Worm (Caenorhabditis elegans): ENCODE results near the gene K10H10.10.

Gene K10H10.10

DNA sequence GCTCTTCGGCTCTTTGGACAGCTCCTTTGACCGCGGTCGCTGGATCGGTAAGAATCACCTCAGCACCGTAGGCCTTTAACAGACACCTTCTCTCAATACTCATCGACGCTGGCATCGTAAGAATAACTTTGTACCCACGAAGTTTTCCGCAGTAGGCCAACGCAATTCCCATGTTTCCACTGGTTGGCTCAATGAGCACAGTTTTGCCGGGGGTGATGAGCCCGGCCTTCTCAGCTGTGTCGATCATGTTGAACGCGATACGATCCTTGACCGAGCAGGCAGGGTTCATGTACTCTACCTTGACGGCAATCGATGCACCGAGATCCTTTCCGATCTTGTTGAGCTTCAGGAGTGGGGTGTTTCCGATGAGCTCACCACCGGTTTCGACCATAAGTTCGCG lies 13.6 kb upstream of the K10H10.10 start:
- TF ChIP-seq snpc-4 (tag; optimal IDR thresholded peaks at IDR 0.05) (no peak), mbf-1 (tag; optimal IDR thresholded peaks at IDR 0.05) (no peak), lin-39 (tag; optimal IDR thresholded peaks at IDR 0.05) (no peak), lin-11 (tag; optimal IDR thresholded peaks at IDR 0.05) (no peak), unc-39 (tag; optimal IDR thresholded peaks at IDR 0.05) (no peak), nhr-6 (tag; optimal IDR thresholded peaks at IDR 0.05) (no peak), egl-27 (tag; optimal IDR thresholded peaks at IDR 0.05) (no peak), nhr-237 (tag; optimal IDR thresholded peaks at IDR 0.05) (no peak)

DNA sequence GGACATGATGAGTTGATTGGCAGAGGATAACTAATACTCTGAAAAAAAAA lies 13.3 kb upstream of the K10H10.10 start, which contains the start of gene cysl-2:
Gene cysl-2, minus strand, starts transcription at position 38 of the 50 bp plus-strand sequence.
- no peak for TF ChIP-seq lin-39 (tag; optimal IDR thresholded peaks at IDR 0.05)
- no peak for TF ChIP-seq nhr-11 (tag; optimal IDR thresholded peaks at IDR 0.05)
- no peak for TF ChIP-seq elt-3 (tag; optimal IDR thresholded peaks at IDR 0.05)
- TF ChIP-seq ama-1 (optimal IDR thresholded peaks at IDR 0.05): peak; percentile 61
- no peak for TF ChIP-seq Y55F3AM.14 (GFP tag; optimal IDR thresholded peaks at IDR 0.05)

DNA sequence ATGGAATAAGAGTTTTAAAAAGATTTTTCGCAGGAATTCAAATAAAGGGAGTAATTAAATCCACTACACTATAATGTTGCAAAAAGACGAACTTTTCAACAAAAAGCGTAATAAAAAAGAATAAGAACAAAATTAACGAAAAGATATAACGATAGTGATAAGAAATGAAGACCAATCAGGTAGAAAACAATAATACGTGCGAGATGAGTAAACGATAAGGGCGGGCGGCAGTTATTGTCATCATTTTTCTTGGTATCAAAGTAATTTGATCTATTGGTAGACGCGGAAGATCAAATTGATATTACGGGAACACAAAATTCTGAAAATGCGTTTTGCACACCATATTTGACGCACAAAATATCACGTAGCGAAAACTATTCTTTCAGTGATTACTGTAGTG lies 13.1 kb upstream of the K10H10.10 start:
- no peak for TF ChIP-seq ZK546.5 (tag; optimal IDR thresholded peaks at IDR 0.05)
- TF ChIP-seq sem-4 (tag; optimal IDR thresholded peaks at IDR 0.05): no peak
- no peak for TF ChIP-seq lsy-2 (tag; optimal IDR thresholded peaks at IDR 0.05)
- no peak for TF ChIP-seq gmeb-1 (tag; optimal IDR thresholded peaks at IDR 0.05)
- TF ChIP-seq ama-1 (optimal IDR thresholded peaks at IDR 0.05): no peak
- TF ChIP-seq unc-39 (tag; optimal IDR thresholded peaks at IDR 0.05): no peak
- TF ChIP-seq lin-11 (tag; optimal IDR thresholded peaks at IDR 0.05): no peak
- TF ChIP-seq nhr-129 (tag; optimal IDR thresholded peaks at IDR 0.05): no peak
- no peak for TF ChIP-seq egl-27 (tag; optimal IDR thresholded peaks at IDR 0.05)
- TF ChIP-seq ztf-11 (tag; optimal IDR thresholded peaks at IDR 0.05): no peak
- TF ChIP-seq nhr-237 (tag; optimal IDR thresholded peaks at IDR 0.05): no peak
- TF ChIP-seq sma-9 (GFP tag; optimal IDR thresholded peaks at IDR 0.05): peak; percentile 30
- no peak for TF ChIP-seq sma-9 (tag; optimal IDR thresholded peaks at IDR 0.05)
- TF ChIP-seq ceh-82 (tag; optimal IDR thresholded peaks at IDR 0.05): no peak
- peak; percentile 55 for TF ChIP-seq fos-1 (tag; optimal IDR thresholded peaks at IDR 0.05)
- TF ChIP-seq mbf-1 (tag; optimal IDR thresholded peaks at IDR 0.05): no peak
- no peak for TF ChIP-seq nhr-21 (tag; optimal IDR thresholded peaks at IDR 0.05)
- TF ChIP-seq nhr-6 (tag; optimal IDR thresholded peaks at IDR 0.05): no peak
- no peak for TF ChIP-seq mab-5 (tag; optimal IDR thresholded peaks at IDR 0.05)
- peak; percentile 12 for TF ChIP-seq blmp-1 (tag; optimal IDR thresholded peaks at IDR 0.05; ENCODE audit: insufficient read depth)
- peak; percentile 92 for TF ChIP-seq skn-1 (tag; optimal IDR thresholded peaks at IDR 0.05)

DNA sequence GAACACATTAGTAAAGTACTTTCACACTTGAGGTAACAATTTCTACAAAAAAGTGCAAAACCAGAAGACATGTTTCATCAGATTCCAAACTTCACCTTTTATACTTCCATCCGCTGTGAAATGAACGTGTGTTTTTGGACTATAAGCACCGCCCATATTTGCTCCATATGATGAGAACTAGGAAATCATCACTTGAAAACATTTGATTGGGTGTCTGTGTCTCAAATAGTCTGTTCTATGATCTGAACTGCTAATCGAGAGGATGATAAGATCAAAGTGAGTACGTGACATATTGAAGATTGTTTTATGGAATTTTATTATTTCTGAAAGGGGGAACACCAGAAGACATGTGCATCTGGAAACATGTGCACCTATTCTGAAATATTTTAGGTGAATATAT lies 12.2 kb upstream of the K10H10.10 start:
- TF ChIP-seq nhr-21 (tag; optimal IDR thresholded peaks at IDR 0.05) (peak; percentile 55), lin-13 (GFP tag; optimal IDR thresholded peaks at IDR 0.05) (no peak), nhr-77 (tag; optimal IDR thresholded peaks at IDR 0.05) (peak; percentile 35), blmp-1 (tag; optimal IDR thresholded peaks at IDR 0.05; ENCODE audit: insufficient read depth) (peak; percentile 54), sma-9 (GFP tag; optimal IDR thresholded peaks at IDR 0.05) (peak; percentile 87), sma-9 (tag; optimal IDR thresholded peaks at IDR 0.05) (no peak), nhr-129 (tag; optimal IDR thresholded peaks at IDR 0.05) (peak; percentile 43), fos-1 (tag; optimal IDR thresholded peaks at IDR 0.05) (peak; percentile 1), nhr-25 (tag; optimal IDR thresholded peaks at IDR 0.05) (peak; percentile 12), crh-2 (tag; optimal IDR thresholded peaks at IDR 0.05) (peak; percentile 42), nhr-6 (tag; optimal IDR thresholded peaks at IDR 0.05) (no peak)

DNA sequence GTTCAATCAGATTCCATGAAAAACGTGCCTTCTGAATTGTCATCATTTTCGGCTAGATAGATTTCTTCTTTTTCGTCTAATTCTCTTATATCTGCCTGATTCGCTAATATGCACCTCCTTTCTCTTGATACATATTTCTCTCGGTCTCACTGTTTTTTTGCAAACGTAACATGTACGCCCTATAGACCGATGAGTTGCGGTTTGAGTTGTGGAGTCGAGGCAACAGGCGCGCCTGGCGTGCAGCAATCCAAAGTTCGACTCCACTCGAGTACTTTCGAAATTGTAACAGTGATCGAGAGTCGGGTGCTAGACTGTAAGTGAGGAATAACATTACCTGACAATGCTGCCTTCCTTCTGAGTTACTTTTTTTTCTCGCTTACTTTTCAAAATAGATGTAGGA lies 10.8 kb upstream of the K10H10.10 start:
- TF ChIP-seq nhr-10 (tag; optimal IDR thresholded peaks at IDR 0.05): no peak
- peak; percentile 86 for TF ChIP-seq nhr-129 (tag; optimal IDR thresholded peaks at IDR 0.05)
- peak; percentile 84 for TF ChIP-seq nhr-77 (tag; optimal IDR thresholded peaks at IDR 0.05)
- peak; percentile 53 for TF ChIP-seq nhr-23 (tag; optimal IDR thresholded peaks at IDR 0.05)
- peak; percentile 78 for TF ChIP-seq sma-9 (GFP tag; optimal IDR thresholded peaks at IDR 0.05)
- TF ChIP-seq sma-9 (tag; optimal IDR thresholded peaks at IDR 0.05): no peak
- TF ChIP-seq alr-1 (tag; optimal IDR thresholded peaks at IDR 0.05): no peak
- TF ChIP-seq ama-1 (optimal IDR thresholded peaks at IDR 0.05): no peak
- no peak for TF ChIP-seq ceh-82 (tag; optimal IDR thresholded peaks at IDR 0.05)
- TF ChIP-seq snpc-4 (tag; optimal IDR thresholded peaks at IDR 0.05): peak; percentile 81
- TF ChIP-seq nhr-25 (tag; optimal IDR thresholded peaks at IDR 0.05): peak; percentile 64
- no peak for TF ChIP-seq nhr-12 (tag; optimal IDR thresholded peaks at IDR 0.05)
- no peak for TF ChIP-seq R02D3.7 (tag; optimal IDR thresholded peaks at IDR 0.05)
- TF ChIP-seq elt-1 (tag; optimal IDR thresholded peaks at IDR 0.05): no peak
- no peak for TF ChIP-seq elt-3 (tag; optimal IDR thresholded peaks at IDR 0.05)
- peak in 1 of 2 experiments; percentile 60 for TF ChIP-seq mdl-1 (tag; optimal IDR thresholded peaks at IDR 0.05)
- peak; percentile 54 for TF ChIP-seq egl-27 (tag; optimal IDR thresholded peaks at IDR 0.05)
- peak; percentile 21 for TF ChIP-seq mbf-1 (tag; optimal IDR thresholded peaks at IDR 0.05)
- no peak for TF ChIP-seq sem-4 (tag; optimal IDR thresholded peaks at IDR 0.05)
- peak; percentile 65 for TF ChIP-seq ztf-4 (tag; optimal IDR thresholded peaks at IDR 0.05)
- no peak for TF ChIP-seq ztf-1 (GFP tag; conservative IDR thresholded peaks at IDR 0.05)
- TF ChIP-seq fos-1 (tag; optimal IDR thresholded peaks at IDR 0.05): peak; percentile 74
- TF ChIP-seq aly-2 (tag; optimal IDR thresholded peaks at IDR 0.05): no peak
- no peak for TF ChIP-seq nhr-11 (tag; optimal IDR thresholded peaks at IDR 0.05)
- TF ChIP-seq unc-39 (tag; optimal IDR thresholded peaks at IDR 0.05): no peak
- no peak for TF ChIP-seq ztf-11 (tag; optimal IDR thresholded peaks at IDR 0.05)
- peak; percentile 54 for TF ChIP-seq blmp-1 (tag; optimal IDR thresholded peaks at IDR 0.05; ENCODE audit: insufficient read depth)
- TF ChIP-seq mab-5 (tag; optimal IDR thresholded peaks at IDR 0.05): no peak
- peak; percentile 62 to 72 for TF ChIP-seq lsy-2 (tag; optimal IDR thresholded peaks at IDR 0.05)
- TF ChIP-seq dmd-4 (tag; optimal IDR thresholded peaks at IDR 0.05): no peak
- TF ChIP-seq ZK546.5 (tag; optimal IDR thresholded peaks at IDR 0.05): no peak
- TF ChIP-seq C34F6.9 (tag; optimal IDR thresholded peaks at IDR 0.05): peak; percentile 61
- TF ChIP-seq crh-2 (tag; optimal IDR thresholded peaks at IDR 0.05): peak; percentile 88
- no peak for TF ChIP-seq nhr-237 (tag; optimal IDR thresholded peaks at IDR 0.05)
- TF ChIP-seq gmeb-1 (tag; optimal IDR thresholded peaks at IDR 0.05): peak; percentile 72
- peak; percentile 66 for TF ChIP-seq unc-55 (GFP tag; optimal IDR thresholded peaks at IDR 0.05)
